Worm (Caenorhabditis elegans) whole organism, L4 larva: Measurements from ENCODE around the gene hir-1.

Experiments used
- F49E8.2 ChIP-seq: sonication (generic microtip); optimal IDR thresholded peaks from 2 replicates; lab custom pipeline; 2016; ENCODE audit warnings: missing compliant biosample characterization, mild to moderate bottlenecking, missing genetic modification characterization, borderline replicate concordance
- Y105C5A.15 ChIP-seq: fragments of 200-800 bp; sonication (Bioruptor generic); IDR thresholded peaks from 2 replicates; pipeline ENCODE4 v1.3.6; 2022; ENCODE audit warnings: missing genetic modification characterization, missing compliant biosample characterization
- mdl-1 ChIP-seq, 2 experiments: fragments of 150-350 bp in 1 of 2; sonication (generic microtip) in 1 of 2; optimal IDR thresholded peaks; 2 replicates each; lab custom pipeline; 2014 to 2017; ENCODE audit warnings: missing biosample characterization in 2 of 2, missing genetic modification characterization in 2 of 2
- pqm-1 ChIP-seq: sonication (generic microtip); optimal IDR thresholded peaks from 2 replicates; lab custom pipeline; 2017; ENCODE audit warnings: missing biosample characterization, missing genetic modification characterization

- TF ChIP-seq F49E8.2 (tag; lab: Kevin White, UChicago) (no peak), Y105C5A.15 (no peak), mdl-1 (tag; optimal IDR thresholded peaks at IDR 0.05; lab: Kevin White, UChicago) (peak in 1 of 2 experiments; percentile 64), pqm-1 (tag; lab: Kevin White, UChicago) (peak; percentile 94)
These were observed 31.7 kb upstream of the hir-1 start, which contains the start of gene T05C3.6 for ce11 chrV:5490205-5490604.
